Fruit fly (Drosophila melanogaster): ENCODE measurements around the gene Fer2.

The Fer2 gene

DNA sequence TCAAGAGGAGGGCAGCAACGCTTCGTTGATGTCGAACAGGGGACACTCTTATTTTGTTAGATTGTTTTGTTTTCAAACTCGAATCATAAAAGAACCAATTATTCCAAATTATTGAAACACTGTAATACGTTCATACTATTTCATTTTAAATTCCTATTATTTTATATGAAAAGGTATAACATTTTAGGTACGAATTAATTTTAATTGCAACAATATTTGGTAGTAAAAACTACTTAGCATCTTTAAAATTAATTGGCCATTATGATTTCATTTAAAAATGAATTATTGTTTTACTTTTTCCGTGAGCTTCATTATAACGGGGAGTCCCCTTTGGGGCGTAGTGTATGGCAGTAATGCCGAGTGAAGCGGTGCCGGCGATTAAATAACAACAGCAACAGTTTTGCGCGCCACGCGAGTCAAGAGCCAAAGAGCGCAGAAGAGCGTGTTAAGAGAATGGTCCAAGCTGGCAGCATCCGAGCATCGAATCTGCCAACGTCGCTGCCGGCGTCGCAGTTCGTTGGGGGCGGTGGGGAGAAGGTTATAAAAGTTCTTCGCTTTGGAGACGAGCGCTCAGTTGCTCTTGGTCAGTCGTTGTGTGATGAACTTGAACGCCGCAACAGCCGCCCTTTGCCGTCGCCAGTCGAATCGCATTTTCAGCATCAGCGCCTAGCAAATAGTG, 6.6 kb upstream of the Fer2 start:
- peak; percentile 5 for TF ChIP-seq Mnt (GFP tag; optimal IDR thresholded peaks at IDR 0.05)
- no peak for TF ChIP-seq ovo (GFP tag; optimal IDR thresholded peaks at IDR 0.05)
- TF ChIP-seq CG5204 (GFP tag; optimal IDR thresholded peaks at IDR 0.05), result peak; percentile 33
- no peak for TF ChIP-seq CG7101 (tag; optimal IDR thresholded peaks at IDR 0.05)
- peak; percentile 7 for TF ChIP-seq CG11617 (GFP tag; optimal IDR thresholded peaks at IDR 0.05)
- TF ChIP-seq CG7045 (GFP tag; optimal IDR thresholded peaks at IDR 0.05), result peak; percentile 8

DNA sequence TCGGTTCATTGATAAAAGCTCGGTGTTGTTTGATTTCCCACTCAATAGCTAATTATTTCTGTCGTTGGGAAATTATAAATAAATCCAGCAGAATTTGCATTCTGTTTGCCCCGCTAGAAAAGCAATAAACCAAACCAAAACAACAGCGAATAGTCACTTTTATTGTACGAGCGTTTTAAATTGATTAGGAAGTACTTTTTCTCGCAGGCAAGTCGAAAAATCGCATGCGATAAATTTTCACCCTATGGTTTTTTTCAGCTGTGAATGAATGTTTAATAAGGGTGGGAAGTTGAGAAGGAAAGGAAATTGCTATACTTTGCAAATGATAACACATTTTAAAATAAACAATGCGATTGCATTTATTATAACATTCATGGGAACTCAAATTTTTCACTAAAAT, 4.9 kb upstream of the Fer2 start:
- peak; percentile 91 for TF ChIP-seq kay (GFP tag; ENCODE audit: borderline replicate concordance)
- TF ChIP-seq tj (GFP tag; optimal IDR thresholded peaks at IDR 0.05), result no peak
- TF ChIP-seq ovo (GFP tag; optimal IDR thresholded peaks at IDR 0.05), result peak; percentile 34

DNA sequence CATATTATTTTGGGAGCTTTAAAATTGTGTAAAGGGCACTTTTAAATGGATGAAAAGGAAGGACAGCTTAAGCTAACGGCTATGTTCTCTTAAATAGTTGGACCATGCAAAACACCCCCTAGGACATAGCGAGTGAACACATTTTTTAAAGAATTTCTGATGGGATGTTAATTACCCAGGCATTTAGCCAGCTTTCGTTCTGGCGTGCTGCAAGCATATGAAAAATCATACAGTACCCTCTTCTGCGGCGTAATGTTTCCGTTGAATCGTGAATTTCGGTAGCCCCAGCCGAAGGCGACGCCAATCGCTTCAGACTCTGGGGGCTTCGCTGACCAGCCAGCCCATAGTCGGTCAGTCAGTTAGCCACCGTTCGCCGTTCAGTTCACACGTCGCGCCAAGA, 3.6 kb upstream of the Fer2 start, which contains the start of gene CG6006:
CG6006 (plus strand) TSS at position 301 of the 400 bp plus-strand sequence.
- no peak for TF ChIP-seq Clk (GFP tag; optimal IDR thresholded peaks at IDR 0.05)
- TF ChIP-seq pad (GFP tag; optimal IDR thresholded peaks at IDR 0.05), result no peak
- TF ChIP-seq Crg-1 (GFP tag; optimal IDR thresholded peaks at IDR 0.05), result no peak
- TF ChIP-seq toe (GFP tag; optimal IDR thresholded peaks at IDR 0.05), result no peak
- TF ChIP-seq ovo (GFP tag; optimal IDR thresholded peaks at IDR 0.05), result no peak
- no peak for TF ChIP-seq cic (GFP tag; optimal IDR thresholded peaks at IDR 0.05)
- no peak for TF ChIP-seq bab1 (GFP tag; optimal IDR thresholded peaks at IDR 0.05)
- TF ChIP-seq kay (GFP tag; ENCODE audit: borderline replicate concordance), result no peak
- TF ChIP-seq cnc (optimal IDR thresholded peaks at IDR 0.05), result no peak
- no peak for TF ChIP-seq CG33017 (tag; optimal IDR thresholded peaks at IDR 0.05)
- no peak for TF ChIP-seq CG11617 (GFP tag; optimal IDR thresholded peaks at IDR 0.05)
- TF ChIP-seq CG1620 (GFP tag; optimal IDR thresholded peaks at IDR 0.05), result no peak

DNA sequence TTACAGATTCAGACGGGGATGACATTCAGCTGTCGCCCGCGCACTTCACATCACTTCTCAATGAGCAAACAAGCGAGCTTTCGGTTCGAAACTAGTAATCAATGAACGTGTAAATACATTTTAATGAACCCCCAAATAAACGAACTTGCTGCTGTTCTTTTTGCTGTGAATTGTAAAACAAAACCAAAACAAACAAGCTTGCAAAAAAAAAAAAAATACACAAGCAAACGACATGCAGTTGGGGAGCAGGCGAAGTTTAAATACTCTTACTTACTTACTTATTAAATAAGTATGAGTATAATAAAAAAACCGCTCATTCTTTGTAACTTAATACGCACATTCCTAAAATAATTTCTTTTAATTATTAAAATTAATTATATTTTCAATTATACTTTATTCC, 3.2 kb upstream of the Fer2 start:
- TF ChIP-seq cic (GFP tag; optimal IDR thresholded peaks at IDR 0.05) (no peak), ovo (GFP tag; optimal IDR thresholded peaks at IDR 0.05) (peak; percentile 2), kay (GFP tag; ENCODE audit: borderline replicate concordance) (no peak), Mnt (GFP tag; optimal IDR thresholded peaks at IDR 0.05) (no peak), CG7101 (tag; optimal IDR thresholded peaks at IDR 0.05) (no peak), cnc (optimal IDR thresholded peaks at IDR 0.05) (no peak), CG14711 (tag; optimal IDR thresholded peaks at IDR 0.05) (no peak), Crg-1 (GFP tag; optimal IDR thresholded peaks at IDR 0.05) (peak; percentile 4), pad (GFP tag; optimal IDR thresholded peaks at IDR 0.05) (no peak), CG33017 (tag; optimal IDR thresholded peaks at IDR 0.05) (peak; percentile 34), tj (GFP tag; optimal IDR thresholded peaks at IDR 0.05) (peak; percentile 8), CG5204 (GFP tag; optimal IDR thresholded peaks at IDR 0.05) (no peak), Hr96 (GFP tag; optimal IDR thresholded peaks at IDR 0.05) (peak; percentile 43), CG12768 (GFP tag; optimal IDR thresholded peaks at IDR 0.05) (no peak), bab1 (GFP tag; optimal IDR thresholded peaks at IDR 0.05) (no peak), CG1620 (GFP tag; optimal IDR thresholded peaks at IDR 0.05) (peak; percentile 41)

DNA sequence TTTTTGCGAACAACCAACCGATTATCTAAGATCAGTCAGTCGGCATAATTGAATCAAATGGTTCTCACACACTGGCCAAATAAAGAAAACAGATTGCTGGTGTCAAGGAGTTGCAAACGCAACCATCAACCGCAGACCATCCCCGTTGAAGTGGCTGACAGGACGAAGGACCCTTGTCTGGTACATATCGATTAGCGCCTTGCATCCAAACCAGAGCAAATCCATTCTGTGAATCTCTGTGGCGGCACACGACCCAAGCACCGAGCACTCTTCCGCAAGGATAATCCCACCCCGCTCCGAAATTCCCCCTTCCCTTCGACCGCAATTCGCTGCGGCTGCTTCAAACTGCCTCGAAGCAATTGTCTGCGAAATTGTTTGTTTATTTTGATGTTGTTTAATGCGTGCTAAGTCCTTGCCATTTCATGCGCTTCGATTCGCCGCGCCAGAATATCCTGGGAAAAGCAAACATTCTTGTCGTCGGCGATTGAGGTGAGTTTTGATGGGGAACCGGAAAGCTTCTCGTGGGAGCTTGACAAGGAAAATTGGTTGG, 2.3 kb upstream of the Fer2 start:
- no peak for TF ChIP-seq CG7045 (GFP tag; optimal IDR thresholded peaks at IDR 0.05)
- TF ChIP-seq tj (GFP tag; optimal IDR thresholded peaks at IDR 0.05), result no peak
- no peak for TF ChIP-seq Mnt (GFP tag; optimal IDR thresholded peaks at IDR 0.05)
- no peak for TF ChIP-seq CG5204 (GFP tag; optimal IDR thresholded peaks at IDR 0.05)
- no peak for TF ChIP-seq Clk (GFP tag; optimal IDR thresholded peaks at IDR 0.05)
- TF ChIP-seq CG12768 (GFP tag; optimal IDR thresholded peaks at IDR 0.05), result no peak
- TF ChIP-seq bab1 (GFP tag; optimal IDR thresholded peaks at IDR 0.05), result no peak
- TF ChIP-seq CG33017 (tag; optimal IDR thresholded peaks at IDR 0.05), result no peak
- no peak for TF ChIP-seq cic (GFP tag; optimal IDR thresholded peaks at IDR 0.05)
- no peak for TF ChIP-seq CG14711 (tag; optimal IDR thresholded peaks at IDR 0.05)
- no peak for TF ChIP-seq Crg-1 (GFP tag; optimal IDR thresholded peaks at IDR 0.05)

DNA sequence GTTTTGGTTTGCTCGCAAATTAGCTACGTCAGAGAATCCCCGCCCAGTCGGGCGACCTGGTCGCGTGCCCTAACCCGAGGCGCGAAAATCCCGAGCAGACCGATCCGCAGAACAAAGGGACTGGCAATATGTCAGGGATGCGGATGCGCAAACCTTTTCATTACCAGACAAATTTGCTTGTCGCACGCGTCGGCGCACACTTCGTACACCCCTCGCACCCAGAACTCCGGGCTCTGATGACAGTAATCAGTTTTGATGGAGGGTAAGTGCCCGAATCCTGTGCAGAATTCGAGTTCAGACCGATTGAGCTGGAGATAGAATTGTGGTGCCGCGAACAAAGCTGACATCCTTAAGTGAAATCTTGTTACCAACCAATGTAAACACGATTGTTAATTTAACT, 1.3 kb upstream of the Fer2 start:
- TF ChIP-seq cnc (optimal IDR thresholded peaks at IDR 0.05) (no peak), CG12768 (GFP tag; optimal IDR thresholded peaks at IDR 0.05) (no peak), CG7045 (GFP tag; optimal IDR thresholded peaks at IDR 0.05) (no peak), ovo (GFP tag; optimal IDR thresholded peaks at IDR 0.05) (no peak), Clk (GFP tag; optimal IDR thresholded peaks at IDR 0.05) (no peak), Mnt (GFP tag; optimal IDR thresholded peaks at IDR 0.05) (no peak), kay (GFP tag; ENCODE audit: borderline replicate concordance) (no peak), CG14711 (tag; optimal IDR thresholded peaks at IDR 0.05) (no peak), Crg-1 (GFP tag; optimal IDR thresholded peaks at IDR 0.05) (no peak), cic (GFP tag; optimal IDR thresholded peaks at IDR 0.05) (no peak), pad (GFP tag; optimal IDR thresholded peaks at IDR 0.05) (no peak), CG1620 (GFP tag; optimal IDR thresholded peaks at IDR 0.05) (no peak)

DNA sequence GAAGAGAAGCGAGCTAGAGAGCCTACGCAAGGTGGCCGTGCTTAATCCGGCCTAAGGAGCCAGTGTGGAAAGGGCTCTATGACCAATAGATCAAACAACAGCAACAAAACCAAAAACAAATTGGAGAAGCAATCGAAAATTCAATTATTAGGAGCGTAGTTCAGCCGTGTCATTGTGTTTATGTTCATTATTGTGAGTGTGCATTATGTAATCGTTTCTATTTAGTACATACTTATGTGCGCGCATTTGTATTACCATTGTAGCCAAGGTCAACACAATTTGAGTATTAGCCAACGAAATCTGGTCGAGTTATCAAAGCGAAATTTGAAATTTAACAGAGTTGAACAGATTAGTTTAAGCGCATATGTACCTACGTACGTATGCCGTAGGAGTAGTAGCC, 2.4 kb downstream of the Fer2 start:
- TF ChIP-seq bab1 (GFP tag; optimal IDR thresholded peaks at IDR 0.05), result no peak
- TF ChIP-seq Hr96 (GFP tag; optimal IDR thresholded peaks at IDR 0.05), result no peak
- no peak for TF ChIP-seq kay (GFP tag; ENCODE audit: borderline replicate concordance)
- no peak for TF ChIP-seq cic (GFP tag; optimal IDR thresholded peaks at IDR 0.05)
- TF ChIP-seq CG14711 (tag; optimal IDR thresholded peaks at IDR 0.05), result no peak
- no peak for TF ChIP-seq CG12768 (GFP tag; optimal IDR thresholded peaks at IDR 0.05)
- no peak for TF ChIP-seq tj (GFP tag; optimal IDR thresholded peaks at IDR 0.05)
- TF ChIP-seq Mnt (GFP tag; optimal IDR thresholded peaks at IDR 0.05), result no peak
- no peak for TF ChIP-seq toe (GFP tag; optimal IDR thresholded peaks at IDR 0.05)
- TF ChIP-seq cnc (optimal IDR thresholded peaks at IDR 0.05), result no peak
- no peak for TF ChIP-seq CG33017 (tag; optimal IDR thresholded peaks at IDR 0.05)
- TF ChIP-seq ovo (GFP tag; optimal IDR thresholded peaks at IDR 0.05), result no peak
